Fruit fly (Drosophila melanogaster): Measurements from ENCODE around the gene unc79.

DNA sequence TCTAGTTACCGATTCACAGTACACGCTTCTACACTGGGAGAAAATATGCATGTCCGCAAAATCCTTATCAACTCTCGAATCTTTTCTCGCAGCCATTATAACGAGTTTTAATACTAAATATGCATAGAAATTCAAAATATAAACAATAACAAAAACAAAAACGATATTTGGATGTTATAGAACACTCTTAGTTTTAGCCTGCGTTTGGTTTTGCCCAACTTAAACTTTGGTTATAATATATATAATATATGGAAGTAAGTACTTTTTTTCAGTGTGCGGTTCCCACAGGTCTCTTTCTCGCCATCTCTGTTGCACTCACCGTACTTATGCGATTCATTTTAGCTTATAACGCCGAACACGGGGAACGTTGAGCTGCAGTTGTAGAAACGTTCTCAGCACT, 34.2 kb downstream of the unc79 start, which contains the start of gene cry:
- TF ChIP-seq CG8478 (optimal IDR thresholded peaks at IDR 0.05) (no peak), CTCF (optimal IDR thresholded peaks at IDR 0.05) (no peak)
